Worm (Caenorhabditis elegans) whole organism, L3 larva: Measurements from ENCODE around the gene C55C3.3.

Source experiments
- R02D3.7 ChIP-seq: fragments of 150-350 bp; optimal IDR thresholded peaks from 2 replicates; lab custom pipeline; 2014; ENCODE audit warnings: missing biosample characterization, missing genetic modification characterization
- ZK546.5 ChIP-seq: sonication (generic microtip); optimal IDR thresholded peaks from 2 replicates; lab custom pipeline; 2017; ENCODE audit warnings: missing biosample characterization, missing genetic modification characterization
- aly-2 ChIP-seq: fragments of 150-350 bp; optimal IDR thresholded peaks from 2 replicates; lab custom pipeline; 2014; ENCODE audit warnings: missing biosample characterization, missing genetic modification characterization
- ama-1 ChIP-seq: fragments of 150-350 bp; optimal IDR thresholded peaks from 2 replicates; lab custom pipeline; 2018
- ceh-16 ChIP-seq: sonication (generic microtip); optimal IDR thresholded peaks from 2 replicates; lab custom pipeline; 2017; ENCODE audit warnings: missing biosample characterization, missing genetic modification characterization
- ceh-28 ChIP-seq: fragments of 150-350 bp; optimal IDR thresholded peaks from 2 replicates; lab custom pipeline; 2014; ENCODE audit warnings: missing biosample characterization, missing genetic modification reagents, missing genetic modification characterization
- ceh-82 ChIP-seq: fragments of 150-350 bp; optimal IDR thresholded peaks from 2 replicates; lab custom pipeline; 2014; ENCODE audit warnings: missing biosample characterization, missing genetic modification characterization
- ceh-9 ChIP-seq: sonication (generic microtip); optimal IDR thresholded peaks from 2 replicates; lab custom pipeline; 2018; ENCODE audit warnings: missing biosample characterization, missing genetic modification characterization
- egl-5 ChIP-seq: fragments of 150-350 bp; optimal IDR thresholded peaks from 2 replicates; lab custom pipeline; 2017; ENCODE audit warnings: missing biosample characterization, missing genetic modification reagents, missing genetic modification characterization, inconsistent platforms
- elt-2 ChIP-seq: sonication (generic microtip); optimal IDR thresholded peaks from 2 replicates; lab custom pipeline; 2016; ENCODE audit warnings: missing genetic modification reagents, mild to moderate bottlenecking, missing genetic modification characterization, missing compliant biosample characterization
- elt-3 ChIP-seq, 3 experiments: fragments of 150-350 bp in 1 of 3; sonication (generic microtip) in 2 of 3; optimal IDR thresholded peaks; 2 replicates in 2 of 3; 4 replicates in 1 of 3; lab custom pipeline; 2014 to 2017; ENCODE audit warnings: missing biosample characterization in 3 of 3, missing genetic modification characterization in 3 of 3
- hmg-11 ChIP-seq: sonication (generic microtip); optimal IDR thresholded peaks from 2 replicates; lab custom pipeline; 2016; ENCODE audit warnings: missing genetic modification characterization, missing compliant biosample characterization
- jun-1 ChIP-seq: fragments of 150-350 bp; optimal IDR thresholded peaks from 2 replicates; lab custom pipeline; 2014; ENCODE audit warnings: missing biosample characterization, missing genetic modification reagents, missing genetic modification characterization
- lin-15B ChIP-seq: fragments of 150-350 bp; optimal IDR thresholded peaks from 2 replicates; lab custom pipeline; 2014; ENCODE audit warnings: missing biosample characterization, missing genetic modification characterization
- lin-39 ChIP-seq: fragments of 150-350 bp; optimal IDR thresholded peaks from 2 replicates; lab custom pipeline; 2018; ENCODE audit warnings: missing biosample characterization, missing genetic modification reagents, missing genetic modification characterization
- lsy-12 ChIP-seq: sonication (generic microtip); optimal IDR thresholded peaks from 2 replicates; lab custom pipeline; 2016; ENCODE audit warnings: mild to moderate bottlenecking, missing genetic modification characterization, missing compliant biosample characterization
- mdl-1 ChIP-seq: fragments of 150-350 bp; optimal IDR thresholded peaks from 2 replicates; lab custom pipeline; 2014; ENCODE audit warnings: missing biosample characterization, missing genetic modification characterization
- nfya-1 ChIP-seq: sonication (generic microtip); optimal IDR thresholded peaks from 2 replicates; lab custom pipeline; 2017; ENCODE audit warnings: missing genetic modification characterization, mild to moderate bottlenecking, missing compliant biosample characterization, antibody characterized with exemption, moderate library complexity; ENCODE audit not compliant: insufficient read depth
- nhr-11 ChIP-seq: fragments of 150-350 bp; optimal IDR thresholded peaks from 2 replicates; lab custom pipeline; 2014; ENCODE audit warnings: missing biosample characterization, missing genetic modification characterization
- nhr-23 ChIP-seq: fragments of 150-350 bp; optimal IDR thresholded peaks from 2 replicates; lab custom pipeline; 2014; ENCODE audit warnings: missing biosample characterization, missing genetic modification reagents, missing genetic modification characterization
- nhr-237 ChIP-seq: fragments of 150-350 bp; optimal IDR thresholded peaks from 2 replicates; lab custom pipeline; 2014; ENCODE audit warnings: missing biosample characterization, missing genetic modification characterization
- nhr-25 ChIP-seq: sonication (generic microtip); optimal IDR thresholded peaks from 2 replicates; lab custom pipeline; 2017; ENCODE audit warnings: missing biosample characterization, missing genetic modification characterization
- nhr-28 ChIP-seq: fragments of 150-350 bp; optimal IDR thresholded peaks from 2 replicates; lab custom pipeline; 2014; ENCODE audit warnings: missing biosample characterization, missing genetic modification characterization
- nhr-43 ChIP-seq: sonication (generic microtip); optimal IDR thresholded peaks from 2 replicates; lab custom pipeline; 2016; ENCODE audit warnings: mild to moderate bottlenecking, missing genetic modification characterization, missing compliant biosample characterization; ENCODE audit not compliant: poor library complexity, severe bottlenecking
- nhr-76 ChIP-seq: fragments of 150-350 bp; sonication (generic microtip); optimal IDR thresholded peaks from 5 replicates; lab custom pipeline; 2014; ENCODE audit warnings: missing biosample characterization, missing genetic modification characterization
- nhr-77 ChIP-seq: fragments of 150-350 bp; optimal IDR thresholded peaks from 2 replicates; lab custom pipeline; 2014; ENCODE audit warnings: missing biosample characterization, missing genetic modification characterization
- pha-4 ChIP-seq: fragments of 150-350 bp; optimal IDR thresholded peaks from 2 replicates; lab custom pipeline; 2014; ENCODE audit warnings: missing biosample characterization, missing genetic modification reagents, missing genetic modification characterization
- pqm-1 ChIP-seq: fragments of 150-350 bp; optimal IDR thresholded peaks from 2 replicates; lab custom pipeline; 2017; ENCODE audit warnings: missing biosample characterization, missing genetic modification characterization, inconsistent platforms
- skn-1 ChIP-seq: fragments of 150-350 bp; optimal IDR thresholded peaks from 2 replicates; lab custom pipeline; 2014; ENCODE audit warnings: missing biosample characterization, missing genetic modification characterization
- snpc-4 ChIP-seq: fragments of 150-350 bp; optimal IDR thresholded peaks from 2 replicates; lab custom pipeline; 2014; ENCODE audit warnings: missing biosample characterization, missing genetic modification characterization
- tbx-2 ChIP-seq: sonication (generic microtip); optimal IDR thresholded peaks from 2 replicates; lab custom pipeline; 2016; ENCODE audit warnings: mild to moderate bottlenecking, missing genetic modification characterization, missing compliant biosample characterization
- ztf-4 ChIP-seq: fragments of 150-350 bp; optimal IDR thresholded peaks from 2 replicates; lab custom pipeline; 2014; ENCODE audit warnings: missing biosample characterization, missing genetic modification characterization

C55C3.3 gene

ce11 chrIV:5655966-5656389, 29.1 kb upstream of the C55C3.3 start (continued):
- TF ChIP-seq lin-15B (tag; lab: Kevin White, UChicago) (peak; percentile 94), pha-4 (peak; percentile 24), nhr-25 (tag; lab: Kevin White, UChicago) (peak; percentile 84), egl-5 (tag; lab: Kevin White, UChicago) (no peak), hmg-11 (tag; lab: Kevin White, UChicago) (no peak), mdl-1 (tag; lab: Kevin White, UChicago) (no peak), aly-2 (tag; lab: Kevin White, UChicago) (no peak)

- TF ChIP-seq ceh-28 (peak; percentile 67), nhr-23 (tag; lab: Kevin White, UChicago) (peak; percentile 94), nhr-43 (tag; lab: Kevin White, UChicago) (peak; percentile 94), pqm-1 (tag; lab: Kevin White, UChicago) (peak; percentile 23), nhr-237 (tag; lab: Kevin White, UChicago) (no peak), lin-39 (tag; lab: Kevin White, UChicago) (peak; percentile 12), lsy-12 (peak; percentile 49), elt-2 (peak; percentile 47), ceh-9 (tag; lab: Kevin White, UChicago) (no peak), ztf-4 (peak; percentile 36), ama-1 (no peak), tbx-2 (tag; lab: Kevin White, UChicago) (peak; percentile 59), ZK546.5 (no peak), nfya-1 (tag; lab: Kevin White, UChicago) (peak; percentile 84), lin-15B (tag; lab: Kevin White, UChicago) (peak; percentile 62), snpc-4 (tag; lab: Kevin White, UChicago) (peak; percentile 37), nhr-11 (tag; lab: Kevin White, UChicago) (peak; percentile 67), nhr-77 (no peak), ceh-82 (no peak), hmg-11 (tag; lab: Kevin White, UChicago) (peak; percentile 31), pha-4 (peak; percentile 81), nhr-28 (no peak), jun-1 (tag; lab: Kevin White, UChicago) (peak; percentile 70), nhr-25 (tag; lab: Kevin White, UChicago) (peak; percentile 94), R02D3.7 (tag; lab: Kevin White, UChicago) (peak; percentile 46)
These were observed 27.9 kb upstream of the C55C3.3 start for ce11 chrIV:5657126-5657666.

ce11 chrIV:5658225-5658624, 26.9 kb upstream of the C55C3.3 start:
- TF ChIP-seq ceh-16 (no peak), skn-1 (tag; lab: Kevin White, UChicago) (no peak), elt-2 (peak; percentile 52)

ce11 chrIV:5658897-5659296, 26.2 kb upstream of the C55C3.3 start:
- peak; percentile 68 for TF ChIP-seq elt-2
- no peak for TF ChIP-seq snpc-4 (tag; lab: Kevin White, UChicago)
- TF ChIP-seq pqm-1 (tag; lab: Kevin White, UChicago): peak; percentile 88

- no peak for TF ChIP-seq elt-3 (tag; optimal IDR thresholded peaks at IDR 0.05; lab: Kevin White, UChicago)
- peak; percentile 71 for TF ChIP-seq pha-4
- peak; percentile 21 for TF ChIP-seq nfya-1 (tag; lab: Kevin White, UChicago)
- no peak for TF ChIP-seq nhr-76
- TF ChIP-seq elt-2: peak; percentile 86
- TF ChIP-seq lsy-12: no peak
- peak; percentile 95 for TF ChIP-seq pqm-1 (tag; lab: Kevin White, UChicago)
- TF ChIP-seq jun-1 (tag; lab: Kevin White, UChicago): peak; percentile 58
These were observed 25.6 kb upstream of the C55C3.3 start for ce11 chrIV:5659461-5659860.

ce11 chrIV:5660239-5660638, 24.8 kb upstream of the C55C3.3 start, which contains the start of gene skn-1:
skn-1 (minus strand) TSS chrIV:5660384.
- TF ChIP-seq pqm-1 (tag; lab: Kevin White, UChicago): no peak
- no peak for TF ChIP-seq nhr-11 (tag; lab: Kevin White, UChicago)
- TF ChIP-seq ztf-4: no peak
- TF ChIP-seq nhr-76: no peak
- no peak for TF ChIP-seq aly-2 (tag; lab: Kevin White, UChicago)
- TF ChIP-seq lsy-12: peak; percentile 14
- TF ChIP-seq, all 47 proteins: peak for 1
